In genomic region chrIV:6065186-6065585, ce11 we compare ENCODE assay signal across 5 worm cellular contexts.
TF ChIP-seq lines count a peak whose summit lies in the region.

No protein-coding gene starts in this region.

TF ChIP-seq in whole organism, L1 larva, 84 proteins besides CTCF, POLR2A, EP300 and RAD21:
- TF ChIP-seq lin-14 (GFP tag; optimal IDR thresholded peaks at IDR 0.05; lab: Kevin White, UChicago) = peak; percentile 52
- TF ChIP-seq nhr-85 (tag; lab: Kevin White, UChicago) = peak; percentile 28
- no peak for TF ChIP-seq efl-1 (optimal IDR thresholded peaks at IDR 0.05; lab: Kevin White, UChicago)
- TF ChIP-seq efl-1 (GFP tag; optimal IDR thresholded peaks at IDR 0.05 in 1 of 2; lab: Kevin White, UChicago) = no peak
- TF ChIP-seq fkh-10 (GFP tag; optimal IDR thresholded peaks at IDR 0.05; lab: Kevin White, UChicago) = peak; percentile 94

TF ChIP-seq in whole organism, L3 larva, 47 proteins besides CTCF, POLR2A, EP300 and RAD21:
- TF ChIP-seq jun-1 (tag; optimal IDR thresholded peaks at IDR 0.05; lab: Kevin White, UChicago) (no peak), fkh-10 (GFP tag; optimal IDR thresholded peaks at IDR 0.05; lab: Kevin White, UChicago) (peak; percentile 40)

TF ChIP-seq in whole organism, L4 larva, 104 proteins besides CTCF, POLR2A, EP300 and RAD21:
- TF ChIP-seq fkh-10 (GFP tag; optimal IDR thresholded peaks at IDR 0.05; lab: Kevin White, UChicago) = peak; percentile 75
- no peak for TF ChIP-seq F44E2.7 (GFP tag; IDR thresholded peaks at IDR 0.05; lab: Robert Waterston, UW)
- peak; percentile 31 for TF ChIP-seq ces-1 (GFP tag; optimal IDR thresholded peaks at IDR 0.05; lab: Kevin White, UChicago)
- TF ChIP-seq hlh-30 (tag; optimal IDR thresholded peaks at IDR 0.05; lab: Kevin White, UChicago; ENCODE audit: insufficient read depth) = no peak
- TF ChIP-seq daf-8 (GFP tag; IDR thresholded peaks at IDR 0.05; lab: Robert Waterston, UW) = no peak
- no peak for TF ChIP-seq zip-2 (tag; optimal IDR thresholded peaks at IDR 0.05; lab: Kevin White, UChicago)
- no peak for TF ChIP-seq lin-13 (GFP tag; optimal IDR thresholded peaks at IDR 0.05; lab: Kevin White, UChicago)
- no peak for TF ChIP-seq mdt-29 (GFP tag; IDR thresholded peaks at IDR 0.05; lab: Robert Waterston, UW)
- no peak for TF ChIP-seq ztf-11 (tag; optimal IDR thresholded peaks at IDR 0.05; lab: Kevin White, UChicago)
TF ChIP-seq in whole organism, L4 larva: peak in this region for 2.

TF ChIP-seq in whole organism, late embryonic, 69 proteins besides CTCF, POLR2A, EP300 and RAD21:
- TF ChIP-seq ztf-16 (tag; optimal IDR thresholded peaks at IDR 0.05; lab: Kevin White, UChicago) (no peak), fkh-10 (GFP tag; optimal IDR thresholded peaks at IDR 0.05; lab: Kevin White, UChicago) (peak; percentile 47), unc-42 (tag; optimal IDR thresholded peaks at IDR 0.05; lab: Kevin White, UChicago) (peak; percentile 89)

TF ChIP-seq in whole organism, mixed stage, embryonic, 35 proteins besides CTCF, POLR2A, EP300 and RAD21:
- no peak for TF ChIP-seq unc-39 (tag; optimal IDR thresholded peaks at IDR 0.05; lab: Kevin White, UChicago)
- no peak for TF ChIP-seq bed-3 (GFP tag; optimal IDR thresholded peaks at IDR 0.05; lab: Kevin White, UChicago)
- TF ChIP-seq ces-1 (GFP tag; optimal IDR thresholded peaks at IDR 0.05; lab: Kevin White, UChicago) = peak; percentile 90
- TF ChIP-seq ceh-39 (tag; optimal IDR thresholded peaks at IDR 0.05; lab: Kevin White, UChicago) = no peak
- no peak for TF ChIP-seq hlh-1 (tag; optimal IDR thresholded peaks at IDR 0.05; lab: Kevin White, UChicago)

Comparison
In these comparisons a context has a peak if more than half of its experiments do, and no peak if none do; other contexts are left out.
1. Of the 29 proteins assayed by ChIP-seq in both whole organism, L4 larva and whole organism, L1 larva: peak only in whole organism, L4 larva: ces-1; only in whole organism, L1 larva: none; in both: fkh-10; in neither: 27.